Worm (Caenorhabditis elegans) whole organism, L4 larva: Measurements from ENCODE around the gene nhx-9.

Source experiments
- F44E2.7 ChIP-seq: fragments of 200-800 bp; sonication (Bioruptor generic); IDR thresholded peaks from 2 replicates; pipeline ENCODE4 v2.1.2; 2022; ENCODE audit warnings: missing genetic modification characterization, missing compliant biosample characterization
- T26A8.4 ChIP-seq: fragments of 200-800 bp; sonication (Bioruptor generic); IDR thresholded peaks from 2 replicates; pipeline ENCODE4 v1.3.6; 2022; ENCODE audit warnings: missing genetic modification characterization, missing compliant biosample characterization
- Y75B8A.6 ChIP-seq: fragments of 200-800 bp; sonication (Bioruptor generic); IDR thresholded peaks from 2 replicates; pipeline ENCODE4 v1.3.6; 2022; ENCODE audit warnings: missing genetic modification reagents, missing genetic modification characterization, missing compliant biosample characterization
- ZK337.2 ChIP-seq: fragments of 200-800 bp; sonication (Bioruptor generic); IDR thresholded peaks from 2 replicates; pipeline ENCODE4 v1.3.6; 2022; ENCODE audit warnings: missing genetic modification reagents, missing genetic modification characterization, missing compliant biosample characterization
- aly-2 ChIP-seq: sonication (generic microtip); optimal IDR thresholded peaks from 2 replicates; lab custom pipeline; 2018; ENCODE audit warnings: missing biosample characterization, missing genetic modification characterization
- arid-1 ChIP-seq: fragments of 200-800 bp; sonication (Bioruptor generic); conservative IDR thresholded peaks from 2 replicates; pipeline ENCODE4 v1.3.6; 2022; ENCODE audit warnings: missing genetic modification reagents, missing genetic modification characterization, missing compliant biosample characterization
- attf-4 ChIP-seq: sonication (generic microtip); optimal IDR thresholded peaks from 3 replicates; lab custom pipeline; 2017; ENCODE audit warnings: missing biosample characterization, missing genetic modification characterization
- ceh-44 ChIP-seq: fragments of 200-800 bp; sonication (Bioruptor generic); IDR thresholded peaks from 2 replicates; pipeline ENCODE4 v1.3.6; 2022; ENCODE audit warnings: missing genetic modification reagents, missing genetic modification characterization, missing compliant biosample characterization
- ceh-62 ChIP-seq: sonication (generic microtip); optimal IDR thresholded peaks from 2 replicates; lab custom pipeline; 2017; ENCODE audit warnings: missing biosample characterization, missing genetic modification characterization
- ceh-82 ChIP-seq: sonication (generic microtip); optimal IDR thresholded peaks from 2 replicates; lab custom pipeline; 2017; ENCODE audit warnings: missing biosample characterization, missing genetic modification characterization
- daf-16 ChIP-seq, 3 experiments: sonication (generic microtip); optimal IDR thresholded peaks; 2 replicates each; lab custom pipeline; 2016 to 2017; ENCODE audit warnings: missing genetic modification characterization in 3 of 3, missing genetic modification reagents in 3 of 3, mild to moderate bottlenecking in 2 of 3, missing compliant biosample characterization in 2 of 3, missing biosample characterization in 1 of 3, moderate library complexity in 1 of 3
- dmd-6 ChIP-seq: fragments of 200-800 bp; sonication (Bioruptor generic); IDR thresholded peaks from 2 replicates; pipeline ENCODE4 v1.3.6; 2022; ENCODE audit warnings: missing genetic modification reagents, missing genetic modification characterization, missing compliant biosample characterization
- egl-43 ChIP-seq: fragments of 200-800 bp; sonication (Bioruptor generic); IDR thresholded peaks from 2 replicates; pipeline ENCODE4 v1.3.6; 2022; ENCODE audit warnings: missing genetic modification reagents, missing genetic modification characterization, missing compliant biosample characterization
- fos-1 ChIP-seq: fragments of 150-350 bp; optimal IDR thresholded peaks from 2 replicates; lab custom pipeline; 2014; ENCODE audit warnings: missing biosample characterization, missing genetic modification characterization
- gei-8 ChIP-seq: fragments of 200-800 bp; sonication (Bioruptor generic); optimal IDR thresholded peaks from 2 replicates; lab custom pipeline; 2018; ENCODE audit warnings: mild to moderate bottlenecking, missing genetic modification characterization, missing compliant biosample characterization
- hif-1 ChIP-seq, 2 experiments: sonication (generic microtip); optimal IDR thresholded peaks; 2 replicates each; lab custom pipeline; 2016 to 2017; ENCODE audit warnings: missing compliant biosample characterization in 2 of 2, missing genetic modification characterization in 2 of 2, missing genetic modification reagents in 2 of 2, missing genotype in 2 of 2, mild to moderate bottlenecking in 1 of 2
- hlh-11 ChIP-seq: fragments of 200-800 bp; sonication (Bioruptor generic); optimal IDR thresholded peaks from 2 replicates; lab custom pipeline; 2018; ENCODE audit warnings: mild to moderate bottlenecking, missing genetic modification characterization, missing compliant biosample characterization
- hlh-30 ChIP-seq: sonication (generic microtip); optimal IDR thresholded peaks from 2 replicates; lab custom pipeline; 2017; ENCODE audit warnings: antibody characterized with exemption, mild to moderate bottlenecking, missing genetic modification characterization, missing compliant biosample characterization; ENCODE audit not compliant: insufficient read depth
- hmg-1.1 ChIP-seq: fragments of 200-800 bp; sonication (Bioruptor generic); IDR thresholded peaks from 2 replicates; pipeline ENCODE4 v1.3.6; 2022; ENCODE audit warnings: missing genetic modification reagents, missing genetic modification characterization, missing compliant biosample characterization
- lim-7 ChIP-seq: fragments of 200-800 bp; sonication (Bioruptor generic); IDR thresholded peaks from 2 replicates; pipeline ENCODE4 v1.3.6; 2022; ENCODE audit warnings: missing genetic modification characterization, missing compliant biosample characterization
- lin-1 ChIP-seq: fragments of 200-800 bp; sonication (Bioruptor generic); IDR thresholded peaks from 2 replicates; pipeline ENCODE4 v1.3.6; 2022; ENCODE audit warnings: missing genetic modification reagents, missing genetic modification characterization, missing compliant biosample characterization
- lin-15B ChIP-seq: fragments of 150-350 bp; sonication (generic microtip); optimal IDR thresholded peaks from 3 replicates; lab custom pipeline; 2014; ENCODE audit warnings: missing biosample characterization, missing genetic modification characterization
- lir-3 ChIP-seq: sonication (generic microtip); optimal IDR thresholded peaks from 2 replicates; lab custom pipeline; 2016; ENCODE audit warnings: mild to moderate bottlenecking, missing genetic modification characterization, missing compliant biosample characterization
- lsy-2 ChIP-seq, 2 experiments: fragments of 150-350 bp in 1 of 2; sonication (generic microtip) in 1 of 2; optimal IDR thresholded peaks; 2 replicates each; lab custom pipeline; 2014 to 2017; ENCODE audit warnings: missing biosample characterization in 2 of 2, missing genetic modification characterization in 2 of 2
- madf-5 ChIP-seq, 2 experiments: fragments of 200-800 bp; sonication (Bioruptor generic); IDR thresholded peaks; 2 replicates each; pipeline ENCODE4 v1.3.6; 2022; ENCODE audit warnings: missing compliant biosample characterization in 2 of 2, missing genetic modification characterization in 2 of 2
- mdl-1 ChIP-seq, 2 experiments: fragments of 150-350 bp in 1 of 2; sonication (generic microtip) in 1 of 2; optimal IDR thresholded peaks; 2 replicates each; lab custom pipeline; 2014 to 2017; ENCODE audit warnings: missing biosample characterization in 2 of 2, missing genetic modification characterization in 2 of 2
- mdt-29 ChIP-seq: fragments of 200-800 bp; sonication (Bioruptor generic); IDR thresholded peaks from 2 replicates; pipeline ENCODE4 v1.3.6; 2022; ENCODE audit warnings: missing genetic modification reagents, missing genetic modification characterization, missing compliant biosample characterization
- mep-1 ChIP-seq: fragments of 150-350 bp; sonication (generic microtip); optimal IDR thresholded peaks from 3 replicates; lab custom pipeline; 2014; ENCODE audit warnings: missing biosample characterization, missing genetic modification characterization
- mes-2 ChIP-seq: sonication (generic microtip); optimal IDR thresholded peaks from 2 replicates; lab custom pipeline; 2016; ENCODE audit warnings: missing genotype, mild to moderate bottlenecking, missing genetic modification characterization, missing compliant biosample characterization; ENCODE audit not compliant: poor library complexity, severe bottlenecking
- mxl-2 ChIP-seq: fragments of 200-800 bp; sonication (Bioruptor generic); conservative IDR thresholded peaks from 2 replicates; pipeline ENCODE4 v1.3.6; 2022; ENCODE audit warnings: missing genetic modification reagents, missing genetic modification characterization, missing compliant biosample characterization
- mxl-3 ChIP-seq: fragments of 200-800 bp; sonication (Bioruptor generic); optimal IDR thresholded peaks from 2 replicates; lab custom pipeline; 2018; ENCODE audit warnings: mild to moderate bottlenecking, missing genetic modification characterization, missing compliant biosample characterization
- nhr-10 ChIP-seq: fragments of 150-350 bp; optimal IDR thresholded peaks from 2 replicates; lab custom pipeline; 2014; ENCODE audit warnings: missing biosample characterization, missing genetic modification characterization
- nhr-102 ChIP-seq: sonication (generic microtip); optimal IDR thresholded peaks from 2 replicates; lab custom pipeline; 2016; ENCODE audit warnings: mild to moderate bottlenecking, missing genetic modification characterization, moderate library complexity, missing compliant biosample characterization
- nhr-111 ChIP-seq: fragments of 200-800 bp; sonication (Bioruptor generic); optimal IDR thresholded peaks from 2 replicates; lab custom pipeline; 2018; ENCODE audit warnings: mild to moderate bottlenecking, missing genetic modification characterization, missing compliant biosample characterization
- nhr-25 ChIP-seq: sonication (generic microtip); optimal IDR thresholded peaks from 2 replicates; lab custom pipeline; 2017; ENCODE audit warnings: missing genetic modification characterization, mild to moderate bottlenecking, missing compliant biosample characterization, antibody characterized with exemption, moderate library complexity, borderline replicate concordance; ENCODE audit not compliant: insufficient read depth
- nhr-28 ChIP-seq: fragments of 150-350 bp; optimal IDR thresholded peaks from 2 replicates; lab custom pipeline; 2014; ENCODE audit warnings: missing biosample characterization, missing genetic modification characterization
- nhr-6 ChIP-seq: fragments of 150-350 bp; optimal IDR thresholded peaks from 2 replicates; lab custom pipeline; 2014; ENCODE audit warnings: missing biosample characterization, missing genetic modification characterization
- nhr-76 ChIP-seq: fragments of 150-350 bp; optimal IDR thresholded peaks from 2 replicates; lab custom pipeline; 2014; ENCODE audit warnings: missing biosample characterization, missing genetic modification characterization
- php-3 ChIP-seq: fragments of 200-800 bp; sonication (Bioruptor generic); IDR thresholded peaks from 2 replicates; pipeline ENCODE4 v1.3.6; 2022; ENCODE audit warnings: missing genetic modification reagents, missing genetic modification characterization, missing compliant biosample characterization
- pqm-1 ChIP-seq: sonication (generic microtip); optimal IDR thresholded peaks from 2 replicates; lab custom pipeline; 2017; ENCODE audit warnings: missing biosample characterization, missing genetic modification characterization
- saeg-2 ChIP-seq: fragments of 200-800 bp; sonication (Bioruptor generic); IDR thresholded peaks from 2 replicates; pipeline ENCODE4 v1.3.6; 2022; ENCODE audit warnings: missing genetic modification reagents, missing genetic modification characterization, missing compliant biosample characterization
- set-16 ChIP-seq: fragments of 200-800 bp; sonication (Bioruptor generic); IDR thresholded peaks from 2 replicates; pipeline ENCODE4 v1.3.6; 2022; ENCODE audit warnings: missing genetic modification reagents, missing genetic modification characterization, missing compliant biosample characterization
- snpc-4 ChIP-seq: fragments of 150-350 bp; optimal IDR thresholded peaks from 2 replicates; lab custom pipeline; 2014; ENCODE audit warnings: missing biosample characterization, missing genetic modification characterization
- tra-1 ChIP-seq: fragments of 200-800 bp; sonication (Bioruptor generic); IDR thresholded peaks from 2 replicates; pipeline ENCODE4 v1.3.6; 2022; ENCODE audit warnings: missing genetic modification reagents, missing genetic modification characterization, missing compliant biosample characterization
- zfp-3 ChIP-seq: fragments of 200-800 bp; sonication (Bioruptor generic); conservative IDR thresholded peaks from 2 replicates; pipeline ENCODE4 v1.3.6; 2022; ENCODE audit warnings: missing genetic modification reagents, missing genetic modification characterization, missing compliant biosample characterization
- zip-2 ChIP-seq: fragments of 150-350 bp; optimal IDR thresholded peaks from 2 replicates; lab custom pipeline; 2014; ENCODE audit warnings: missing biosample characterization, missing genetic modification characterization
- ztf-7 ChIP-seq: fragments of 150-350 bp; optimal IDR thresholded peaks from 2 replicates; lab custom pipeline; 2014; ENCODE audit warnings: missing biosample characterization, missing genetic modification characterization

The nhx-9 gene

DNA sequence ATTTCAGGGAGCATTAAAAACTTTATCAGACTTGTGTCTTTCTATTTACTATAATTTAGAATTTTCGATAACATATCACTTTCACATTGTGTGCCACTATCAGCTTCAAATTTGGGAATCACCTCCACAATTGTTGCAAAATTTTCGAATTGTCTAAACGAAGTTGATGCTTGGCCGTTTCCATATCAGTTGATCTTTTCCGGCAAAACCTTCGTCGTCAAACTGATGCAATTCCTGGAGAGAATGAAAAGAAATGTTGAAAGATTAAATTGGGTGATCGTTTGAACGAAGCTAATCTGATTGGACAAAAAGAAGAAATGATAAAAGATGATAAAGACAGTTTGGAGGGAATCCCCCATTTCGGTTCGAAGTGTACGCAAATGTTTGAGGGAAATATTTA, 24.9 kb downstream of the nhx-9 start (continued):
- TF ChIP-seq mep-1 (tag; lab: Kevin White, UChicago) (peak; percentile 86), mes-2 (tag; lab: Kevin White, UChicago) (peak; percentile 65), ZK337.2 (GFP tag; lab: Robert Waterston, UW) (no peak), php-3 (0 out of 2 replicates have a peak, but pooled peaks have one; percentile 34), lin-1 (GFP tag; lab: Robert Waterston, UW) (peak; percentile 93), mxl-2 (GFP tag; lab: Robert Waterston, UW) (no peak), zfp-3 (GFP tag; lab: Robert Waterston, UW) (peak; percentile 69; the same call in 1 of the 2 replicates), hmg-1.1 (GFP tag; lab: Robert Waterston, UW) (peak; percentile 15; the same call in 1 of the 2 replicates), egl-43 (GFP tag; lab: Robert Waterston, UW) (no peak), mxl-3 (GFP tag; lab: Kevin White, UChicago) (peak; percentile 51), arid-1 (GFP tag; lab: Robert Waterston, UW) (peak; percentile 39), Y75B8A.6 (peak; percentile 69; the same call in 1 of the 2 replicates), lin-15B (tag; lab: Kevin White, UChicago) (no peak), ceh-82 (tag; lab: Kevin White, UChicago) (no peak), pqm-1 (peak; percentile 90), daf-16 (GFP tag; optimal IDR thresholded peaks at IDR 0.05; lab: Kevin White, UChicago) (peak in 1 of 2 experiments; percentile 73), daf-16 (tag; optimal IDR thresholded peaks at IDR 0.05; lab: Kevin White, UChicago) (peak; percentile 92), nhr-6 (tag; lab: Kevin White, UChicago) (no peak), nhr-25 (tag; lab: Kevin White, UChicago) (no peak), dmd-6 (peak; percentile 94), lsy-2 (tag; optimal IDR thresholded peaks at IDR 0.05; lab: Kevin White, UChicago) (peak; percentile 28 to 60), F44E2.7 (GFP tag; lab: Robert Waterston, UW) (no peak), nhr-28 (peak; percentile 75), nhr-76 (tag; lab: Kevin White, UChicago) (no peak), hlh-11 (tag; lab: Kevin White, UChicago) (peak; percentile 82), fos-1 (tag; lab: Kevin White, UChicago) (peak; percentile 71), tra-1 (GFP tag; lab: Robert Waterston, UW) (peak; percentile 65), mdl-1 (tag; optimal IDR thresholded peaks at IDR 0.05; lab: Kevin White, UChicago) (peak; percentile 34 to 76), nhr-102 (peak; percentile 33), nhr-10 (peak; percentile 86), T26A8.4 (GFP tag; lab: Robert Waterston, UW) (peak; percentile 29), nhr-111 (GFP tag; lab: Kevin White, UChicago) (no peak), ceh-44 (GFP tag; lab: Robert Waterston, UW) (no peak)

ce11 chrIV:11956387-11956786, 25.7 kb downstream of the nhx-9 start:
- no peak for TF ChIP-seq daf-16 (GFP tag; optimal IDR thresholded peaks at IDR 0.05; lab: Kevin White, UChicago)
- peak; percentile 71 for TF ChIP-seq daf-16 (tag; optimal IDR thresholded peaks at IDR 0.05; lab: Kevin White, UChicago)
- no peak for TF ChIP-seq ceh-62 (tag; lab: Kevin White, UChicago)
- TF ChIP-seq nhr-102, result peak; percentile 80
- peak; percentile 51; the same call in 1 of the 2 replicates for TF ChIP-seq zfp-3 (GFP tag; lab: Robert Waterston, UW)
- no peak for TF ChIP-seq lim-7
- peak; percentile 90 to 99 for TF ChIP-seq hif-1 (tag; optimal IDR thresholded peaks at IDR 0.05; lab: Kevin White, UChicago)
- no peak for TF ChIP-seq pqm-1
- no peak for TF ChIP-seq ceh-82 (tag; lab: Kevin White, UChicago)
- TF ChIP-seq arid-1 (GFP tag; lab: Robert Waterston, UW), result 0 out of 2 replicates have a peak, but pooled peaks have one; percentile 24
- TF ChIP-seq mdt-29 (GFP tag; lab: Robert Waterston, UW), result peak; percentile 98
- peak; percentile 89 for TF ChIP-seq saeg-2
- peak; percentile 98 for TF ChIP-seq hlh-30
- no peak for TF ChIP-seq aly-2
- peak; percentile 80 for TF ChIP-seq set-16 (GFP tag; lab: Robert Waterston, UW)
- TF ChIP-seq ZK337.2 (GFP tag; lab: Robert Waterston, UW), result no peak
- TF ChIP-seq ztf-7 (tag; lab: Kevin White, UChicago), result peak; percentile 46
- no peak for TF ChIP-seq lir-3 (tag; lab: Kevin White, UChicago)
- TF ChIP-seq attf-4 (tag; lab: Kevin White, UChicago), result no peak
- TF ChIP-seq mep-1 (tag; lab: Kevin White, UChicago), result peak; percentile 90
- TF ChIP-seq gei-8 (GFP tag; lab: Kevin White, UChicago), result peak; percentile 93
- TF ChIP-seq madf-5 (GFP tag; IDR thresholded peaks at IDR 0.05; lab: Robert Waterston, UW), result peak in 1 of 2 experiments; percentile 61; a peak in 1 of 4 replicates
- peak; percentile 99 for TF ChIP-seq dmd-6
- TF ChIP-seq snpc-4 (tag; lab: Kevin White, UChicago), result no peak
- TF ChIP-seq zip-2 (tag; lab: Kevin White, UChicago), result no peak
